Worm (Caenorhabditis elegans): Measurements from ENCODE around the gene Y53G8B.1.

DNA sequence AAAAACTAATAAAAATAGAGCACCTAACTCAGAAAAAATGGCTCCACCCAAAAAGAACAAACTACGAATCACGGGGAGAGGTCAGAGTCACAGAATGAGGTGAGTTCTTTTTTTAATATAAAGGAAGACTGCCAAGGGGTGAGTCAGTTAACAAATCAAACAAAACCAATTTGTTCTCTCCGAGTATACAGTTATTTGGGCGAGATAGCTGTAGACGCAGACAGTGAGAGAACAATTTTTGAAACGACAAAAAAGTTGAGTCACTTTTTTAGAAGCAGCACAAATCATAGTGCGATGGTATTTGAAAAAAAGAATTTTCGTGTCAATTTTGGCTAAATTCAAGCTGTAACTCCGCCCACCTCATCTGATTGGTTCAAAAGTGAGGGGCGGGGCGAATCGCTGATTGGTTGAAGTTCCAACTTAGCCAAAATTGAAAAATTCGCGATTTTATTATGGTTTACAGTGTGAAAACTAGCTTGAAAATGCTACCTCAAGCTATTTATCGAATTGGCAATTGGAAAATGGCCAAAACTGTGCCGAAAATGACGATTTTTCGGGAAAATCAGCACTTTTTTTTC, 4.8 kb upstream of the Y53G8B.1 start:
- TF ChIP-seq hmg-4 (GFP tag; optimal IDR thresholded peaks at IDR 0.05) (no peak), flt-1 (GFP tag; IDR thresholded peaks at IDR 0.05) (no peak), ceh-13 (GFP tag; optimal IDR thresholded peaks at IDR 0.05) (no peak), ama-1 (optimal IDR thresholded peaks at IDR 0.05) (no peak), B0310.2 (tag; optimal IDR thresholded peaks at IDR 0.05) (no peak), ceh-36 (tag; optimal IDR thresholded peaks at IDR 0.05) (no peak), pes-1 (GFP tag; IDR thresholded peaks at IDR 0.05) (no peak), hmbx-1 (tag; optimal IDR thresholded peaks at IDR 0.05) (no peak), tra-4 (tag; optimal IDR thresholded peaks at IDR 0.05) (no peak), tbx-37 (GFP tag; conservative IDR thresholded peaks at IDR 0.05) (no peak), F13C5.2 (tag; optimal IDR thresholded peaks at IDR 0.05) (no peak), aly-1 (tag; optimal IDR thresholded peaks at IDR 0.05) (no peak)

Data from whole organism, early embryonic.